Fruit fly (Drosophila melanogaster) whole organism, prepupa: ENCODE data around the gene M1BP.

Experiments used
- CG10631 ChIP-seq: fragments of 200-800 bp; sonication (Bioruptor generic); optimal IDR thresholded peaks from 2 replicates; lab custom pipeline; 2016; ENCODE audit warnings: missing biosample characterization, missing genetic modification characterization
- CG10669 ChIP-seq: fragments of 200-800 bp; sonication (Bioruptor generic); optimal IDR thresholded peaks from 3 replicates; lab custom pipeline; 2018; ENCODE audit warnings: missing biosample characterization, mild to moderate bottlenecking, missing genetic modification characterization, moderate library complexity
- CG11294 ChIP-seq: fragments of 200-800 bp; sonication (Bioruptor generic); IDR thresholded peaks from 2 replicates; pipeline ENCODE4 v1.3.6; 2022; ENCODE audit warnings: missing biosample characterization, missing genetic modification characterization
- CG11762 ChIP-seq: fragments of 200-800 bp; sonication (Bioruptor generic); optimal IDR thresholded peaks from 3 replicates; lab custom pipeline; 2016; ENCODE audit warnings: missing biosample characterization, missing genetic modification characterization; ENCODE audit not compliant: insufficient read depth
- CG11902 ChIP-seq: fragments of 200-800 bp; sonication (Bioruptor generic); optimal IDR thresholded peaks from 3 replicates; lab custom pipeline; 2016; ENCODE audit warnings: missing biosample characterization, missing genetic modification characterization
- CG15336 ChIP-seq: fragments of 200-800 bp; sonication (Bioruptor generic); IDR thresholded peaks from 2 replicates; pipeline ENCODE4 v1.3.6; 2022; ENCODE audit warnings: missing biosample characterization, missing genetic modification characterization
- CG1621 ChIP-seq: fragments of 200-800 bp; sonication (Bioruptor generic); optimal IDR thresholded peaks from 3 replicates; lab custom pipeline; 2018; ENCODE audit warnings: missing biosample characterization, mild to moderate bottlenecking, missing genetic modification characterization
- CG16779 ChIP-seq: fragments of 200-800 bp; sonication (Bioruptor generic); optimal IDR thresholded peaks from 3 replicates; lab custom pipeline; 2017; ENCODE audit warnings: missing biosample characterization, mild to moderate bottlenecking, missing genetic modification characterization
- CG3032 ChIP-seq: fragments of 200-800 bp; optimal IDR thresholded peaks from 2 replicates; lab custom pipeline; 2019; ENCODE audit warnings: missing biosample characterization, mild to moderate bottlenecking, missing genetic modification characterization, moderate library complexity
- CG34406 ChIP-seq: fragments of 200-800 bp; sonication (Bioruptor generic); optimal IDR thresholded peaks from 3 replicates; lab custom pipeline; 2016; ENCODE audit warnings: missing biosample characterization, missing genetic modification characterization
- CG4318 ChIP-seq: fragments of 200-800 bp; sonication (Bioruptor generic); optimal IDR thresholded peaks from 3 replicates; lab custom pipeline; 2017; ENCODE audit warnings: missing biosample characterization, mild to moderate bottlenecking, missing genetic modification characterization
- CG6163 ChIP-seq: fragments of 200-800 bp; sonication (Bioruptor generic); IDR thresholded peaks from 3 replicates; pipeline ENCODE4 v1.3.6; 2022; ENCODE audit warnings: missing biosample characterization, missing genetic modification characterization
- CG6792 ChIP-seq: fragments of 200-800 bp; sonication (Bioruptor generic); optimal IDR thresholded peaks from 3 replicates; lab custom pipeline; 2016; ENCODE audit warnings: missing biosample characterization, missing genetic modification characterization
- CG7368 ChIP-seq: fragments of 200-800 bp; sonication (Bioruptor generic); optimal IDR thresholded peaks from 3 replicates; lab custom pipeline; 2016; ENCODE audit warnings: missing biosample characterization, missing genetic modification characterization
- Eip75B ChIP-seq: fragments of 200-800 bp; sonication (Bioruptor generic); optimal IDR thresholded peaks from 3 replicates; lab custom pipeline; 2016; ENCODE audit warnings: missing biosample characterization, missing genetic modification characterization
- Eip78C ChIP-seq: fragments of 200-800 bp; sonication (Bioruptor generic); peaks from one replicate; lab custom pipeline; 2016; ENCODE audit warnings: missing biosample characterization, missing genetic modification characterization
- Ets21C ChIP-seq: fragments of 200-800 bp; sonication (Bioruptor generic); optimal IDR thresholded peaks from 3 replicates; lab custom pipeline; 2016; ENCODE audit warnings: missing biosample characterization, missing genetic modification characterization
- Ets96B ChIP-seq: fragments of 200-800 bp; optimal IDR thresholded peaks from 2 replicates; lab custom pipeline; 2019; ENCODE audit warnings: missing biosample characterization, mild to moderate bottlenecking, missing genetic modification characterization, moderate library complexity
- Gug ChIP-seq: fragments of 200-800 bp; sonication (Bioruptor generic); IDR thresholded peaks from 2 replicates; pipeline ENCODE4 v1.3.6; 2022; ENCODE audit warnings: missing biosample characterization, missing genetic modification characterization
- Hr39 ChIP-seq: fragments of 200-800 bp; sonication (Bioruptor generic); optimal IDR thresholded peaks from 2 replicates; lab custom pipeline; 2016; ENCODE audit warnings: missing biosample characterization, missing genetic modification characterization
- Lpt ChIP-seq: fragments of 200-800 bp; sonication (Bioruptor generic); optimal IDR thresholded peaks from 3 replicates; lab custom pipeline; 2016; ENCODE audit warnings: missing biosample characterization, missing genetic modification characterization
- Met ChIP-seq: fragments of 200-800 bp; sonication (Bioruptor generic); optimal IDR thresholded peaks from 3 replicates; lab custom pipeline; 2016; ENCODE audit warnings: missing biosample characterization, missing genetic modification characterization
- OdsH ChIP-seq: fragments of 200-800 bp; sonication (Bioruptor generic); optimal IDR thresholded peaks from 3 replicates; lab custom pipeline; 2016; ENCODE audit warnings: missing biosample characterization, missing genetic modification characterization
- Sox14 ChIP-seq: fragments of 200-800 bp; sonication (Bioruptor generic); optimal IDR thresholded peaks from 3 replicates; lab custom pipeline; 2016; ENCODE audit warnings: missing biosample characterization, missing genetic modification characterization
- Sox15 ChIP-seq: fragments of 200-800 bp; sonication (Bioruptor generic); optimal IDR thresholded peaks from 3 replicates; lab custom pipeline; 2016; ENCODE audit warnings: missing biosample characterization, missing genetic modification characterization
- achi ChIP-seq: fragments of 200-800 bp; sonication (Bioruptor generic); optimal IDR thresholded peaks from 3 replicates; lab custom pipeline; 2016; ENCODE audit warnings: missing biosample characterization, missing genetic modification characterization
- acj6 ChIP-seq: fragments of 200-800 bp; sonication (Bioruptor generic); optimal IDR thresholded peaks from 3 replicates; lab custom pipeline; 2016; ENCODE audit warnings: missing biosample characterization, missing genetic modification characterization
- eg ChIP-seq: fragments of 200-800 bp; sonication (Bioruptor generic); IDR thresholded peaks from 3 replicates; pipeline ENCODE4 v1.3.6; 2022; ENCODE audit warnings: missing biosample characterization, missing genetic modification characterization
- fd59A ChIP-seq: fragments of 200-800 bp; sonication (Bioruptor generic); optimal IDR thresholded peaks from 2 replicates; lab custom pipeline; 2017; ENCODE audit warnings: missing biosample characterization, mild to moderate bottlenecking, missing genetic modification characterization, missing genetic modification reagents
- fd85E ChIP-seq: fragments of 200-800 bp; sonication (Bioruptor generic); optimal IDR thresholded peaks from 3 replicates; lab custom pipeline; 2016; ENCODE audit warnings: missing biosample characterization, missing genetic modification characterization
- fkh ChIP-seq: fragments of 200-800 bp; sonication (Bioruptor generic); optimal IDR thresholded peaks from 3 replicates; lab custom pipeline; 2017; ENCODE audit warnings: missing biosample characterization, mild to moderate bottlenecking, missing genetic modification characterization, moderate library complexity
- lz ChIP-seq: fragments of 200-800 bp; sonication (Bioruptor generic); optimal IDR thresholded peaks from 3 replicates; lab custom pipeline; 2016; ENCODE audit warnings: missing biosample characterization, missing genetic modification characterization
- pdm3 ChIP-seq: fragments of 200-800 bp; sonication (Bioruptor generic); optimal IDR thresholded peaks from 3 replicates; lab custom pipeline; 2016; ENCODE audit warnings: missing biosample characterization, missing genetic modification characterization
- salr ChIP-seq, 2 experiments: fragments of 200-800 bp; sonication (Bioruptor generic); optimal IDR thresholded peaks; 3 replicates each; lab custom pipeline; 2016 to 2018; ENCODE audit warnings: missing biosample characterization in 2 of 2, missing genetic modification characterization in 2 of 2, mild to moderate bottlenecking in 1 of 2
- ss ChIP-seq, 2 experiments: fragments of 200-800 bp; sonication (Bioruptor generic); optimal IDR thresholded peaks; 2 replicates in 1 of 2; 3 replicates in 1 of 2; lab custom pipeline; 2017 to 2018; ENCODE audit warnings: mild to moderate bottlenecking in 2 of 2, missing biosample characterization in 2 of 2, missing genetic modification characterization in 2 of 2, moderate library complexity in 1 of 2
- svp ChIP-seq: fragments of 200-800 bp; sonication (Bioruptor generic); peaks from one replicate; lab custom pipeline; 2016; ENCODE audit warnings: missing biosample characterization, missing genetic modification characterization
- topi ChIP-seq: fragments of 200-800 bp; sonication (Bioruptor generic); optimal IDR thresholded peaks from 3 replicates; lab custom pipeline; 2016; ENCODE audit warnings: missing biosample characterization, missing genetic modification characterization

The M1BP gene

DNA sequence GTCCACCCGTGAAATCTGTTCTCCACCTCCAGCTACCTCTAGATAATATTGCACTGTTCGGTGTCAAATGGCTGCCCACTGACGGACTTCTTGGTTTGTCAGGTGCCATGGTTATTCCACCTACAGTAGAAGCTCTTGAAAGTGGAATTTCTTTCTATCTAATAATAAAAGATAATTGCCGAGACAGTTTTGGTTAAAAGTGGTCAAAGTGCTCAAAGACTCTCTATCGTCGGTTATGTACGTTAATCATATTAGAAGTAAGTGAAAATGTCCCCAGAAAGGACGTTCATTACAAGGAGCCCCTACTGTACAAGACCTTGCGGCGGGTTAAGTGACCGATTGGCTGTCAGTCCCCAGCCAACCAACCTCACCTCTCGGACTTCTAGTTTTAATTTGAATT, 12.7 kb upstream of the M1BP start (continued):
- TF ChIP-seq CG4318 (no peak), fd85E (GFP tag; lab: Kevin White, UChicago) (no peak), lz (GFP tag; lab: Kevin White, UChicago) (peak; percentile 51), salr (GFP tag; optimal IDR thresholded peaks at IDR 0.05; lab: Kevin White, UChicago) (no peak), topi (GFP tag; lab: Kevin White, UChicago) (peak; percentile 40), CG1621 (tag; lab: Kevin White, UChicago) (no peak), Eip75B (peak; percentile 43), Sox15 (peak; percentile 23), Ets96B (tag; lab: Kevin White, UChicago) (peak; percentile 20), CG11762 (GFP tag; lab: Kevin White, UChicago) (peak; percentile 2), ss (GFP tag; optimal IDR thresholded peaks at IDR 0.05; lab: Kevin White, UChicago) (no peak), CG16779 (no peak), CG10631 (GFP tag; lab: Kevin White, UChicago) (peak; percentile 37), pdm3 (GFP tag; lab: Kevin White, UChicago) (peak; percentile 50), Hr39 (GFP tag; lab: Kevin White, UChicago) (peak; percentile 71), CG34406 (GFP tag; lab: Kevin White, UChicago) (peak; percentile 41), CG3032 (no peak), Met (peak; percentile 69), CG6163 (GFP tag; lab: Robert Waterston, UW) (peak; percentile 70), OdsH (GFP tag; lab: Kevin White, UChicago) (peak; percentile 38), Eip78C (GFP tag; lab: Kevin White, UChicago) (peak; percentile 30), Ets21C (GFP tag; lab: Kevin White, UChicago) (peak; percentile 35), Sox14 (GFP tag; lab: Kevin White, UChicago) (peak; percentile 73), Gug (no peak; the same call in 1 of the 2 replicates), fd59A (no peak)

DNA sequence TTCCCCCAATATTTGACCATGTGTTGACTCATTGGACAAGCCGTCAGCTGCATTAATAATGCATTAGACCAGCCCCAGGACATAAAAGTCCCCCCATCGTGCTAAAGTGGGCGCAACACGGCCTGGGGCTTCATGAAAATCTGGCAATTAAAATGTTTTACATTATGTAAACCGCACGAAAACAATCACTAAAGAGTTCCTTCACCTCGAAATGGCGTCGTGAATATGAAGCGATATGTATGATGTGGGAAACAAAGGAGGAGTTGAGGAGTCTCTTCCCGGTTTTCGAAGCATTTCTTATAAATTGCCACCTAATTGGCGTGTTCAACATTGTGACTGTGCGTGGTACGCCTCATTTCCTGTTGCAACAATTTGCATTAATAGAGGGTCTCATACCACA, 11.2 kb upstream of the M1BP start:
- TF ChIP-seq Eip78C (GFP tag; lab: Kevin White, UChicago) = peak; percentile 15
- TF ChIP-seq CG7368 (GFP tag; lab: Kevin White, UChicago) = no peak
- no peak for TF ChIP-seq svp (GFP tag; lab: Kevin White, UChicago)
- TF ChIP-seq eg = no peak

DNA sequence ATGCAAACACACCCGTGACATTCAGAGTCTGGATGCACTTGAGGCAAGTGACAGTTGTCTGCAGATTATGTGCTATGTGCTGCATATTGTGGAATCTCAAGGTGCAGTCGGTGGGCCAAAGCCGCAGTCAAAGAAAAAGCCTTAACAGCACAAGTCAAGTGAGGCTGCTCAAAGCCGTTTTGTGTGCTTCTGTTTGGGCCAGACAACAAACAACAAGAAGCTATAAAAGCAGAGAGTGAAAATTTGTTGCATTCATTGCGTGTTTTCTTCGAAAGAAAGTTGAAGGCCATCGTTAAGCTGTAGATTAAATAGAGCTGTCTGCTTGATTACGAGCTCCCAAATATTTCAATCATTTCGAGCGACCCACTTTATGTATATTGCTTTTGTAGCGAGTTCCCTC, 10.4 kb upstream of the M1BP start:
- no peak for TF ChIP-seq eg
- TF ChIP-seq Eip78C (GFP tag; lab: Kevin White, UChicago) = peak; percentile 21
- no peak for TF ChIP-seq fkh (GFP tag; lab: Kevin White, UChicago)

DNA sequence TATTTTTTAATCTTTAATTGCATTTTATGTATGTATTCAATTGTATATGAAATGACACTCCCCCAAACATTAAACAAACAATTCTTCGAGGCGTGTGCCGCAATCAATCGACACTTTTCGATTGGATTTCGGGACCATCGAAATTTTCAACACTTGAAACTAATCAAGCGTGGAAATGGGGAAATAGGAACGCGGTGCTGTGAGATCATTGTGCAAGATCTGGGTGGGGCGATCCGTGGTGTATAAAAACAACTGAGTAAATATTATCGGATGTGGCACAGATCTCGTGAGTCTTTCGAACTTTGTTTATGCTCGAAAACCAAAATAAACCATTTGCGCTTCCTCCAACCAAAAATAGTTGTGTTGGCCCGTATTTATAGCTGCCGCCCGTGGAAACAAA, 9.8 kb upstream of the M1BP start:
- TF ChIP-seq CG15336 (GFP tag; lab: Robert Waterston, UW) = no peak
- no peak for TF ChIP-seq acj6 (GFP tag; lab: Kevin White, UChicago)
- no peak for TF ChIP-seq CG11294 (GFP tag; lab: Robert Waterston, UW)
- no peak for TF ChIP-seq achi (GFP tag; lab: Kevin White, UChicago)
- no peak for TF ChIP-seq CG16779
- no peak for TF ChIP-seq CG10631 (GFP tag; lab: Kevin White, UChicago)
- TF ChIP-seq Eip78C (GFP tag; lab: Kevin White, UChicago) = no peak
- no peak for TF ChIP-seq svp (GFP tag; lab: Kevin White, UChicago)
- TF ChIP-seq CG10669 (GFP tag; lab: Kevin White, UChicago) = no peak
- TF ChIP-seq Lpt (GFP tag; lab: Kevin White, UChicago) = no peak
- no peak for TF ChIP-seq Ets96B (tag; lab: Kevin White, UChicago)
- no peak for TF ChIP-seq CG11902 (GFP tag; lab: Kevin White, UChicago)
- TF ChIP-seq CG6792 (GFP tag; lab: Kevin White, UChicago) = no peak
- TF ChIP-seq CG1621 (tag; lab: Kevin White, UChicago) = no peak
